Worm (Caenorhabditis elegans): ENCODE measurements around the gene gmap-1.

- no peak for TF ChIP-seq nhr-77 (tag; optimal IDR thresholded peaks at IDR 0.05)
- no peak for TF ChIP-seq nhr-237 (tag; optimal IDR thresholded peaks at IDR 0.05)
- TF ChIP-seq ztf-4 (tag; optimal IDR thresholded peaks at IDR 0.05): no peak
- TF ChIP-seq ztf-11 (tag; optimal IDR thresholded peaks at IDR 0.05): no peak
- TF ChIP-seq ceh-82 (tag; optimal IDR thresholded peaks at IDR 0.05): no peak
- TF ChIP-seq fkh-10 (GFP tag; optimal IDR thresholded peaks at IDR 0.05): no peak
- TF ChIP-seq unc-62 (GFP tag; optimal IDR thresholded peaks at IDR 0.05): no peak
- no peak for TF ChIP-seq elt-1 (tag; optimal IDR thresholded peaks at IDR 0.05)
- TF ChIP-seq lin-39 (tag; optimal IDR thresholded peaks at IDR 0.05): no peak
- TF ChIP-seq nhr-11 (tag; optimal IDR thresholded peaks at IDR 0.05): no peak
- no peak for TF ChIP-seq tbx-2 (tag; optimal IDR thresholded peaks at IDR 0.05)
- no peak for TF ChIP-seq zag-1 (tag; optimal IDR thresholded peaks at IDR 0.05)
- no peak for TF ChIP-seq snpc-4 (tag; optimal IDR thresholded peaks at IDR 0.05)
- peak; percentile 86 for TF ChIP-seq elt-2 (tag; optimal IDR thresholded peaks at IDR 0.05)
These were observed 46.6 kb upstream of the gmap-1 start, which contains the start of gene scav-4 for ce11 chrX:12981393-12981792.

All from whole organism, L3 larva.